Worm (Caenorhabditis elegans) whole organism, L4/young adult: ENCODE measurements around the gene F45E1.4.

Experiments used
- W03F9.2 ChIP-seq: fragments of 150-350 bp; optimal IDR thresholded peaks from 2 replicates; lab custom pipeline; 2014; ENCODE audit warnings: missing biosample characterization, missing genetic modification characterization
- dao-5 ChIP-seq: sonication (generic microtip); optimal IDR thresholded peaks from 2 replicates; lab custom pipeline; 2016; ENCODE audit warnings: missing genotype, missing genetic modification characterization, moderate library complexity, missing compliant biosample characterization
- him-1 ChIP-seq: sonication (generic microtip); optimal IDR thresholded peaks from 2 replicates; lab custom pipeline; 2016; ENCODE audit warnings: missing genotype, missing genetic modification reagents, missing genetic modification characterization, missing compliant biosample characterization

The F45E1.4 gene

DNA sequence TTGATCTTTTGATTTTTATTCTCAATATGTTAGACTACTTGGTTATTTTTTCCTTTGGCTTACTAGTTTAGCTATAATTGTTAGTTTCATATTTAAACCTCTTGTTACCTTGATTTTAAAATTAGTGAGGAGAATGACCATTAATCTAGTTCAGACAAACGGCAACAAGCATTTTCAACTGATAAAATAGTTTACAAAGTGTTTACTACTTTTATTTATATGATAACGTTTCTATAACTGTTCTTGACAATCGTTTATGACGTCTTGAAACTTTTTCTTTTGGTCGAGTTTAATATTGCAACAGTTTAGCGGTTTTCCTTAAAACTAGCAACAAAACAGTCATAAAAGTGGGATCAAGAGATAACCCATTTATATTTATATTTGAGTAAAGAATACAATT is 10.0 kb upstream of the F45E1.4 start:
- TF ChIP-seq him-1: no peak

DNA sequence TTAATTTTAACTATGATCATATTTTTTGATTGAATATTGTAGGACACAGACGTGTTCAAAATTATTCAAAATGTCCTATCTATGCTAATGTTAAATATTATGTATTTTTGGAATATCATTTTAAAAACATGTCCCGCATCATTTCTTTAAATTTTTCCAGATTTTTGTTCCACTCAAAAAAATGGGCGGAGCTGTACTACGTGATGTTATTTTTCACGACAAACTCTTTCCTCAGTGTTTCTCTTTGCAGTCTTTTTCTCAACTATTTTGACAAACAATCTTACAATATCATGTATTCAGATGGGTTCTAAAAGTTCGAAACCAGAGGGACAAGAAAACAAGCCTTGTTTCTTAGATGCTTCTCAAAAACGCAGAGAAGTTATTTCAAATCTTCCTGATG is 9.4 kb upstream of the F45E1.4 start, which contains the start of gene F45E1.5:
TSS of gene F45E1.5 (plus strand) at position 301 of the 400 bp plus-strand sequence.
- no peak for TF ChIP-seq W03F9.2 (tag; lab: Kevin White, UChicago)
- TF ChIP-seq dao-5 (tag; lab: Kevin White, UChicago): no peak
- TF ChIP-seq him-1: no peak

DNA sequence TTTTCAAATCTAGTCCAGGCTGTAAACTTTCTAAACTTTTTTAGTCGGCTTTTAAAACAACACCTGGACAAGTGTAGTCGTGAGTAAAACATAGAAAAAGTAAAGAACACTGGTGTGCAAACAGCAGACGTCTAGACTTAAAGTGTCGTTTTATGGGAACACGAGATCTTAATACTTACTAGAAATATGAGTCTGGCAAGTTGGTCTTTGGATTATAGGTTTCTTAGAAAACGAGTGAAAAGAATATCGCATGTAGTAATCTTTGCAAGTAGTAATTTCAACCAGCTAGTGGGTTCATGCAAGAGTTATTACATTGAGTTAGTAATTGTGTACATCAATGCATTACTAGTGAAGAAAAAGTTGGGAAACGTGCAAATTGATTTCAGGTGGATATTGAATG is 8.3 kb upstream of the F45E1.4 start:
- TF ChIP-seq him-1 (no peak), dao-5 (tag; lab: Kevin White, UChicago) (no peak), W03F9.2 (tag; lab: Kevin White, UChicago) (no peak)

DNA sequence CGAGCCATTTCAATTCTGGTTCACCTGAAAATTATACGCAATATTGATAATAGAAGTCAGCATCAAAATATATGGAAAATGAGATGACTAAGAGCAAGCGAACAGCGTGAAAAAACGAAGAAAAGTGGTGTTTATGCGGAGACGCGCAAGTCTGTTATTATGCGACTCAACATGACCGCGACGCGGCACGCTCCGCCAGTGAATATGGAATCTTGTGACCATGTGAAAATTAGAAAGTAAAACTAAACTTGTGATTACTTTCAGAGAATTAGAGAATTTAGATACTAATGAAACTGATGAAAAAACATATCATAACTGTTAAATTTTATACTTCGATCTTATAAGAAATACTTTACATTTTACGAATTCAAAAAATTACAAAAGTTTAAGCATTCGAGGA is 3.7 kb upstream of the F45E1.4 start, which contains the start of gene his-71:
TSS of gene his-71 (minus strand) at position 24 of the 400 bp plus-strand sequence.
- TF ChIP-seq W03F9.2 (tag; lab: Kevin White, UChicago) (no peak), dao-5 (tag; lab: Kevin White, UChicago) (no peak), him-1 (no peak)

DNA sequence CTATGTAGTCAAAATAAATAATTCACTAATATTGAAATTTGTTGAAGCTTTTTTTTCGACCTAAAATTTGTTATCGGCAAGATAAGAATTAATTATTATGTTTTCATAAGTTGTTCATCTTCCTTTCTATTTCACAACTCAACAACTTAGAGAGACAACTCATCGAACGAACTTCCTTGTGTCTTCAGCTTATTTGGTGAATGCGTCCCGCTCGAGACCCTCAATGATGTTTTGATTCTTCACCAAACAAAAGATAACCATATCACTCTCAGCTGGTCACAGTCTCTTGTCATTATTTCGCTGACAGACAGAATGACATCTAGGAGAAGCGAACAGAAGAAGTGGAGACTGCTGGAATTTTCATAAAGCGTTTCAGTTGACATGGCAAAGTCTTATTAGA is 1.0 kb upstream of the F45E1.4 start:
- TF ChIP-seq him-1: no peak
- TF ChIP-seq W03F9.2 (tag; lab: Kevin White, UChicago): no peak
- no peak for TF ChIP-seq dao-5 (tag; lab: Kevin White, UChicago)

DNA sequence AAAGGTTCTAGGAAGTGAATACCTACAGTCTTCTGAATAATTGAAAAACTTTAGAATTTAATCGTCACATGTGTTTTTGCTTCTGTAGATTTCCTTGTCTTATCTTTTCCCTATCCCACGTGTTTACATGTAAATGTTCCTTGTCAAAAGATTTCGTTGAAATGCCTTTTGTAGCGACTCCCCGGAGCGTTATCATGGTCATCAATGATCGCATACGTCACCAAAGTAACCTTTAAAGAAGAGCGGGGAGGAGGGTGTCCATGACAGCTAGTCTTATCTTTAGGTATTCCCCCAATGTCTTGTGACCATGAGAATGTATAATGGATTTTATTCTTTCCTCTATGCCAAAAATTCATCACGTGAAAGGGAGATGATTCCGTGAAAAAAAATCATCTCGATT is 1.1 kb downstream of the F45E1.4 start:
- no peak for TF ChIP-seq him-1
- TF ChIP-seq dao-5 (tag; lab: Kevin White, UChicago): no peak
- no peak for TF ChIP-seq W03F9.2 (tag; lab: Kevin White, UChicago)

DNA sequence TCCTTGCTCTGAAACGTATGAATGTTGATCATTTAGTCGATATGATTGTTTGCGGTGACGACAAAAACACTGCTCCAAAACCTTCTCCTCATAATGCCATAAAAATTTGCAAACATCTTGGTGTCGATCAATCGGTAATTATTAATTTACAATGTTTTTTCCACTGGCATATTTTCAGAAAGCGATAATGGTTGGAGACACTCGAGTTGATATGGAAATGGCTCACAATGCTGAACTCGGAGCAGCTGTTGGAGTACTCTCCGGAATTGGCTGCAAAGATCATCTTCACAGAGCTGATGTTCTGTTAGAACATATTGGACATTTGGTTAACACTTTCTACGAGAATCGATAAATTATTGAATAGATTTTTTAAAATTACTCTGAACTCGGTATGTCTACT is 2.7 kb downstream of the F45E1.4 start:
- no peak for TF ChIP-seq W03F9.2 (tag; lab: Kevin White, UChicago)
- TF ChIP-seq dao-5 (tag; lab: Kevin White, UChicago): no peak
- TF ChIP-seq him-1: no peak

DNA sequence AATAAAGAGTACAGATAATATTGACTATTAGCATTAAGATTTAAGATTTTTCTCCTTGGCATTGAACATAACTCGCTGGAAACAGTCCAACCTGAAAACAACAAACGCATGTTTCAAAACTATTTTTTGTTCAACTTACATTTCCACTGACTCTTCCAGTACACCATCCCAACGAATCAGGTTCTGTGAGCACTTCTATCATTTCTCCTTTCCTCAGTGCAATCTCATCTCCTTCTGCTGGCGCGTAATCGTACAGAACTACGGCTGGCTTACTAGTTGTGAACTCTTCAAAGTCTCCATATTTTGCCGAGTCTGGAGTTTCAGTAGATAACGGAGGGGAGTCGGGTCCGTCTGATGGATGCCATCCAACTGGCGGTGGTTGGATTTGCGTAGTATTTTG is 3.4 kb downstream of the F45E1.4 start:
- TF ChIP-seq dao-5 (tag; lab: Kevin White, UChicago) (no peak), him-1 (no peak), W03F9.2 (tag; lab: Kevin White, UChicago) (no peak)

DNA sequence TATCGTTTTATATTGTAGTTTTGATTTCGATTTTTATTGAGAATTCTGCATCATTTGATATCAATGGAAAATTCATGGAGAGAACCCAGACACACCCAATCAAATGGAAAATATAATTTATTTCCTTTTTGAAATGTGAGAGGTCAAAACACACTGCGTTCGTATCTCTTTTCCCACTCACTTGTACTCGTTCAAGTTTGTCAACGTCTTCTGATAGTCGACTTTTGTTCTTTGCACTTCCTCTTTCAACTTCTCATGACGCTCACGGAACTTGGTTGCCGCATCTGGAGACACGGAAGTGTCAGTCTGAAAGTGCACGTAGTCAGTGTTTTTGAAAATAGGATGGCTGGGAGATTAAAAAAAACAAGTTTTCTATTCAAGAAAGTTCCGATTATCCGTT is 4.5 kb downstream of the F45E1.4 start:
- TF ChIP-seq W03F9.2 (tag; lab: Kevin White, UChicago): no peak
- TF ChIP-seq dao-5 (tag; lab: Kevin White, UChicago): no peak
- no peak for TF ChIP-seq him-1

DNA sequence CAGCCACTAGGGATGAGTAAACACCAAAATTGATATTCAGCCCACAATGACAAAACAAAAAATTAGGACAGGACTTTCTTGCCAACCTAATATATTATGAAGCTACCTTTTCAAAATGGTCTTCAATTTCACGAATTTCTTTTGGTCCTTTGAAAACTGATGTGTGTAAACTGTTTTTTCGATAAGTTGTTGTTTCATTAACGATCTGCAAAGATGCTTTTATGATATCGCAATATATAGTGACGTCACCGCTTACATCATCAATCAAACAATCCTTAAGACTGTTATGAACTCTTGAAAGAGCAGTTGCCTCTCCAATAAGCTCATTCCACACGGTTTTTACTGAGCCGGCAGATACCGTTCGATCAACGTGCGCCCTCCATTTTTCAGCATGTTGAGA is 6.3 kb downstream of the F45E1.4 start:
- TF ChIP-seq W03F9.2 (tag; lab: Kevin White, UChicago) (no peak), him-1 (no peak), dao-5 (tag; lab: Kevin White, UChicago) (no peak)

DNA sequence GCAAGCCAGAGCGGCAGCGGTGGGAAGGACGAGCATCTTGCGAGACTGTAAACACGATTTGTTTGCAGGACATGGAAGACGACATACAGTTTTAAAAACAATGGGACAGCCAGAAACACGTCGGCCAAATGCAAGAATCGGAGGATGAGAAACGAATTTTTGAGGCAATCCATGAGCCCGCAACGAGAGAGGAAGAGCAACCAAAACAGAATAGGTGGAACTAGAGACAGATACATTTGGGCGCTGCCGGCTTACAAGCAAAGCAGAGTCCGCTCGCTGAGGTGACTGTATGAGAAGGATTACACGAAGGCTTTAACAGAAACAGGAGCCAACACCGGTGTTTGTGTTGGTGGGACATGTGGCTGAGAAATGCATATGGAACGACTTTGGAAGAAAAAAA is 8.7 kb downstream of the F45E1.4 start:
- TF ChIP-seq him-1: no peak
- TF ChIP-seq W03F9.2 (tag; lab: Kevin White, UChicago): no peak
- no peak for TF ChIP-seq dao-5 (tag; lab: Kevin White, UChicago)

DNA sequence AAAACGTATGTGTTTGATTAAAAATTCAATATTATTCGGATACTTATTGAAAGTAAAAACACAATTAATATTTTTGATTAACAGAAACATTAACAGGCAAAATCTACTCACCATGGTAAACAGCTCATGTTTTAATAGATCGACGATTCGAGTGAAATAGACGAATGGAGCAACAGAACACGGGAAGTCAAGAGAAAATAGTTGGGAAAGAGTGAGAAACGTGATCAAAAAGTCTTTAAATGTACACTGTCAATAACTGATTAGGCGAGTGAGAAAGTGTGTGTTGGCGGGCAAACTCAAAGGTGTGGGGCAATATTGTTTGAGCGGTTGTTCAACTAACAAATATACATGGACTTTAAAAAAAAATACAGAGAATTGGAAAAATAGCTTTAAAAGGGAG is 12.2 kb downstream of the F45E1.4 start, which contains the start of gene sdpn-1:
TSS of gene sdpn-1 (minus strand) at position 262 of the 400 bp plus-strand sequence.
- TF ChIP-seq dao-5 (tag; lab: Kevin White, UChicago): no peak
- no peak for TF ChIP-seq him-1
- TF ChIP-seq W03F9.2 (tag; lab: Kevin White, UChicago): no peak

DNA sequence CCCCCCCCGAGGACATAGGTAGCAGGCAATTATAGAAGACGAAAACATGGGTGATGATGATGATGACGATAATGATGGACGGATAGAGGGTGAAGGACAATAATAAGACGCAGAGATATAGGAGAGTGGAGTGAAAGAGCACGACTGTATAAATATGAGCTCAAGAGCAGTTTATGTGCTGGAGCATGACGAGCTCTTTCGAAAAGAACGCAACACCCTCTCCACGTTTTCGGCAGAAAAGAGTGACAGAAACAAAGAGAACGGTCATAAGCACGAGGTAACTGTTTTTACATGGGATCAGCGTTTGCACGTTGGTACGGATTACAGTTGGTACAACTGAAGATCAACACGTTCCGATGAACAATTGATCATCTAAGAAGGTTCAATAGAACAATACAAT is 13.2 kb downstream of the F45E1.4 start:
- TF ChIP-seq W03F9.2 (tag; lab: Kevin White, UChicago): no peak
- no peak for TF ChIP-seq dao-5 (tag; lab: Kevin White, UChicago)
- TF ChIP-seq him-1: no peak

DNA sequence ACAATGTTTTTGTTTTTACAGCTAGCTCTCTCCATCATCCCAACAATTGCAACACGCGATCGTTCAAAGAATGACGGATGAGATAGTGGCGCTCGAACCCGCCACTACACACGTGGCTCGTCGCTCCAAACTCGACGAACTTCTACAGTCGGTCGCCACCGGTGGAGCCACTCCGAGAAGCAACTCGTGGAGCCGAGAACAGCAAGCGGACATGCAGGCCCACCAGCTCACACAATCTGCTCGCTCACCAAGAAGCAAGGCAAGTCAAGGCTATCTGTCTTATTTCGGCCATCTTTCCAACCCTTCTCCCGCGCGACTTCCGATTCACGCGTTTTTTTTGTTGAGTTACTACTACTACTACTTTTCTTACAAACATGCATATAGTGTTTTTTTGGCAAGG is 17.9 kb downstream of the F45E1.4 start, which contains the start of the genes F45E1.1 and F45E1.2:
TSS of gene F45E1.1 (plus strand) at position 20 of the 400 bp plus-strand sequence.
TSS of gene F45E1.2 (plus strand) at position 71 of the 400 bp plus-strand sequence.
- TF ChIP-seq dao-5 (tag; lab: Kevin White, UChicago) (no peak), him-1 (no peak), W03F9.2 (tag; lab: Kevin White, UChicago) (no peak)

DNA sequence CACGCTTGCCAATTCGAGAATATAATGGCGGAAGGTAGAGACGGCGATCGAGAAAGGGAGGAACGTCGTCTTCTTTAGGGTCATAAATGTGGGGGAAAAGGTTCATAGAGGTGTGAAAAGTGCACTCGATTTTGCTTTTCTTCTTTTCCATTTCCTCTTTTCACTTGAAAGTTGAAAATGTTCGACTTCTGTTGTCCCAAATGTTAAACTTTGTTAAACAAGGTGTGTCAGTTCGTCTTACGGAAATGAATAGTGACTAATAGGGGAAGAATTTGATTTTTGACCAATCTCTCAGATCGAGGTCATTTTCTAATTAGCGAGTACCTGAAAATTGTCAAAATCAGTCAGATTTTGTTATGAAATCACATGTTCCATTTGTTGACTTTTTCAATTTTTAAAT is 19.1 kb downstream of the F45E1.4 start:
- no peak for TF ChIP-seq W03F9.2 (tag; lab: Kevin White, UChicago)
- TF ChIP-seq him-1: no peak
- no peak for TF ChIP-seq dao-5 (tag; lab: Kevin White, UChicago)
